Fruit fly (Drosophila melanogaster): ENCODE results near the gene Herp.
A peak's percentile ranks its signal among the peaks of the same experiment; 100 is the strongest.

The Herp gene

DNA sequence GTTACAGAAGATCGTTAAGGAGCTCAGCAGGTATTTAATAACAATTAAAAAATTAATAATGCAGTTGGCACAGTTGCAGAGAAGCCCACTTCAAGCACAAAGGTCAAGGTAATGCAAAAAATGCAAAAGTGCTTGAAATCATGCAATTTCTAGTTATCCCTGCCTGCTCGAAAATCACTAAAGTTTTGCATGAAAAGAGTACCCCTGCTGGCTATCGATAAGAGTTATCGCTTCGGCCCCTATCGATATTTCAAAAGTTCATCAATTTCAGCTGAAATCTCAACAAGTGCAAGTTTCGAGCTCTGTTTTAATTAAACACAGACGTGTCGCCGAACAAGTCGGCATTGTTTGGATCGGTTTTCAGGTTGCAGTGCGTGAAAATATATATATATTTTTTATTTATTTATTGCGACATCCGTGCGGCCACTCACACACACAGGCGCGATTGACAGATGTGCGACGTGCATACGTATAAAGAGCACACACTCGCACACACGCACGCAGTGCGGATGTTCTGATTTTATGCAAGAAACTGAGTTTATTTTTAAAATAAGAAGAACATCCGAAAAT, 21.5 kb upstream of the Herp start (continued):
- peak; percentile 59 for TF ChIP-seq CG2129 (GFP tag; IDR thresholded peaks at IDR 0.05; ENCODE audit: partially characterized antibody)
- 0 out of 2 replicates have a peak, but pooled peaks have one; percentile 8 for TF ChIP-seq dati (GFP tag; IDR thresholded peaks at IDR 0.05)
- TF ChIP-seq org-1 (GFP tag; optimal IDR thresholded peaks at IDR 0.05): no peak
- no peak for TF ChIP-seq ro (GFP tag; IDR thresholded peaks at IDR 0.05)

dm6 chr2L:7820851-7821250, 21.0 kb upstream of the Herp start, which contains the start of gene CG7115:
Gene CG7115, plus strand, starts transcription at chr2L:7821151.
- TF ChIP-seq CG2712 (tag; optimal IDR thresholded peaks at IDR 0.05): no peak
- TF ChIP-seq CG8089 (GFP tag; optimal IDR thresholded peaks at IDR 0.05): no peak
- no peak for TF ChIP-seq CG1233 (GFP tag; optimal IDR thresholded peaks at IDR 0.05)
- no peak for TF ChIP-seq odd (GFP tag; optimal IDR thresholded peaks at IDR 0.05)
- no peak for TF ChIP-seq emc (GFP tag; optimal IDR thresholded peaks at IDR 0.05)

DNA sequence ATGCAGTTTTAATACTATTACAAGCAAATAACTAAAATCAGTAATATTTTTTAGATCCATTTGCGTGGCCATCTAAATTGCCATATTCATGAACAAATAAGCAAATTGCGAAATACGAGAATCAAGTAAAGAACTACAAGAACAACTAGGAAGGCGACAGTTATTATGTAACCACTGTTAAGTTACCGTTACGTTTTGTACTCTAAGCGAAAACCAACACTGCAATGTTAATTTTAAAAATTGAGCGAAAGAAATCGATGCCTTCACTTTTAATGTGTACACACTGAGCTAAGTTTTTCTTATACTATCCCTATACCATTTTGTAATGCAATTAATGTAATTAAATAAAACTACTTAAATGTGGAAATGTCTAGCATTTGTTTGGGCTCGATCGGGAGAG, 20.6 kb upstream of the Herp start:
- no peak for TF ChIP-seq ac (GFP tag; optimal IDR thresholded peaks at IDR 0.05)
- TF ChIP-seq HHEX (GFP tag; optimal IDR thresholded peaks at IDR 0.05): no peak
- peak in 1 of 2 experiments; percentile 91 for TF ChIP-seq Pdp1 (GFP tag; optimal IDR thresholded peaks at IDR 0.05)
- TF ChIP-seq CG14710 (tag; optimal IDR thresholded peaks at IDR 0.05): peak; percentile 47
- peak; percentile 60 for TF ChIP-seq CG9437 (GFP tag; optimal IDR thresholded peaks at IDR 0.05)

DNA sequence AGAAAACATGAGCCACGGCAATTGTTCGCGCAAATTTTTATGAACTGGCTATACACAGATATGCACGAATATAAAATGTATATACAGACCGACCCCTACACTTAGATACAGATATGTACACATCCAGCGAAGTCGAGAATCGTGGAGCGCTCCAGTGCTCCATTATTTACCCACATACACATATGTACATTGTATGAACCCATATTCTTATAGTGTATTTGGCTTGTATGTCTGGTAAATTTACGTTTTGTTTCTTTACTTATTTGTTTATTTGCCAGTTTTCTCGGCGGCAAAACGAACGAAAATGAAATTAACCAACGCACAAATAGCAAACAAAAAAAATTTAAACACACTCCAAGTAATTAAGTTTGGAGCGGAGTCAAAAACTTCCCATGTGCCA, 13.5 kb upstream of the Herp start:
- TF ChIP-seq bcd (GFP tag; optimal IDR thresholded peaks at IDR 0.05) (peak; percentile 7), CG17829 (tag; optimal IDR thresholded peaks at IDR 0.05) (peak; percentile 3), CG3847 (GFP tag; IDR thresholded peaks at IDR 0.05) (peak; percentile 41), slp2 (GFP tag; optimal IDR thresholded peaks at IDR 0.05) (no peak), Atf6 (GFP tag; IDR thresholded peaks at IDR 0.05) (peak; percentile 68; the same call in 1 of the 2 replicates), cg (GFP tag; optimal IDR thresholded peaks at IDR 0.05) (peak; percentile 65), CG17359 (tag; optimal IDR thresholded peaks at IDR 0.05) (peak; percentile 60), NK7.1 (GFP tag; optimal IDR thresholded peaks at IDR 0.05) (peak; percentile 46), CG2202 (tag; optimal IDR thresholded peaks at IDR 0.05) (no peak), Nf-YC (tag; optimal IDR thresholded peaks at IDR 0.05) (peak; percentile 19), Fer2 (tag; optimal IDR thresholded peaks at IDR 0.05) (peak; percentile 75), trh (GFP tag; optimal IDR thresholded peaks at IDR 0.05) (no peak), CG4328 (GFP tag; optimal IDR thresholded peaks at IDR 0.05) (peak; percentile 85), Hmr (GFP tag; optimal IDR thresholded peaks at IDR 0.05) (peak; percentile 65), CG13123 (GFP tag; optimal IDR thresholded peaks at IDR 0.05) (peak; percentile 24), CG13424 (tag; optimal IDR thresholded peaks at IDR 0.05) (peak; percentile 14), CG6683 (GFP tag; optimal IDR thresholded peaks at IDR 0.05) (peak; percentile 62), Rfx (GFP tag; IDR thresholded peaks at IDR 0.05) (peak; percentile 39; the same call in 1 of the 2 replicates), CG10462 (GFP tag; optimal IDR thresholded peaks at IDR 0.05) (no peak), Dek (tag; optimal IDR thresholded peaks at IDR 0.05) (peak; percentile 51), Gug (GFP tag; IDR thresholded peaks at IDR 0.05) (no peak), CG11695 (GFP tag; IDR thresholded peaks at IDR 0.05) (0 out of 3 replicates have a peak, but pooled peaks have one; percentile 24), NfI (GFP tag; optimal IDR thresholded peaks at IDR 0.05) (peak; percentile 19), schlank (tag; optimal IDR thresholded peaks at IDR 0.05) (peak; percentile 36), lab (GFP tag; optimal IDR thresholded peaks at IDR 0.05) (peak; percentile 90), HLH3B (GFP tag; IDR thresholded peaks at IDR 0.05) (no peak; the same call in 1 of the 2 replicates), CG9797 (GFP tag; optimal IDR thresholded peaks at IDR 0.05) (no peak), CG15011 (GFP tag; optimal IDR thresholded peaks at IDR 0.05) (peak; percentile 48), jumu (GFP tag; optimal IDR thresholded peaks at IDR 0.05) (no peak), bab2 (GFP tag; optimal IDR thresholded peaks at IDR 0.05) (peak; percentile 35), sens (GFP tag) (peak; percentile 77)
